Worm (Caenorhabditis elegans) whole organism, L1 larva: ENCODE data around the gene nono-1.

Experiments used
- ceh-63 ChIP-seq: fragments of 200-800 bp; sonication (Bioruptor generic); optimal IDR thresholded peaks from 2 replicates; lab custom pipeline; 2018; ENCODE audit warnings: mild to moderate bottlenecking, missing genetic modification characterization, missing compliant biosample characterization
- ceh-82 ChIP-seq, 3 experiments: fragments of 150-350 bp in 1 of 3; sonication (generic microtip) in 2 of 3; optimal IDR thresholded peaks; 2 replicates each; lab custom pipeline; 2014 to 2017; ENCODE audit warnings: missing biosample characterization in 3 of 3, missing genetic modification characterization in 3 of 3
- fkh-10 ChIP-seq: sonication (generic microtip); optimal IDR thresholded peaks from 2 replicates; lab custom pipeline; 2017; ENCODE audit warnings: missing biosample characterization, missing genetic modification reagents, missing genetic modification characterization
- lsy-2 ChIP-seq, 2 experiments: fragments of 150-350 bp; optimal IDR thresholded peaks; 2 replicates each; lab custom pipeline; 2014; ENCODE audit warnings: missing biosample characterization in 2 of 2, missing genetic modification characterization in 2 of 2
- mep-1 ChIP-seq: fragments of 150-350 bp; optimal IDR thresholded peaks from 2 replicates; lab custom pipeline; 2014; ENCODE audit warnings: missing biosample characterization, missing genetic modification characterization
- nhr-237 ChIP-seq: fragments of 150-350 bp; optimal IDR thresholded peaks from 2 replicates; lab custom pipeline; 2014; ENCODE audit warnings: missing biosample characterization, missing genetic modification characterization
- zag-1 ChIP-seq: fragments of 150-350 bp; optimal IDR thresholded peaks from 2 replicates; lab custom pipeline; 2014; ENCODE audit warnings: missing biosample characterization, missing genetic modification characterization

- no peak for TF ChIP-seq nhr-237 (tag; lab: Kevin White, UChicago)
- TF ChIP-seq fkh-10 (GFP tag; lab: Kevin White, UChicago): no peak
- TF ChIP-seq zag-1 (tag; lab: Kevin White, UChicago): no peak
- TF ChIP-seq lsy-2 (tag; optimal IDR thresholded peaks at IDR 0.05; lab: Kevin White, UChicago): no peak
- no peak for TF ChIP-seq mep-1 (tag; lab: Kevin White, UChicago)
- no peak for TF ChIP-seq ceh-63
- TF ChIP-seq ceh-82 (tag; optimal IDR thresholded peaks at IDR 0.05; lab: Kevin White, UChicago): no peak
These were observed 23.8 kb downstream of the nono-1 start for ce11 chrIII:5934138-5934658.
